Fruit fly (Drosophila melanogaster) whole organism, embryonic: ENCODE results near the gene Ciz1.

ENCODE experiments used
- Bteb2 ChIP-seq: fragments of 200-800 bp; sonication (Bioruptor generic); optimal IDR thresholded peaks from 2 replicates; lab custom pipeline; 2016; ENCODE audit warnings: missing biosample characterization, missing genetic modification characterization
- CG1024 ChIP-seq: fragments of 200-800 bp; sonication (Bioruptor generic); IDR thresholded peaks from 2 replicates; pipeline ENCODE4 v1.3.6; 2022; ENCODE audit warnings: missing biosample characterization, missing genetic modification characterization
- CG10565 ChIP-seq: fragments of 200-800 bp; sonication (Bioruptor generic); optimal IDR thresholded peaks from 3 replicates; lab custom pipeline; 2016; ENCODE audit warnings: missing biosample characterization, mild to moderate bottlenecking, missing genetic modification characterization
- CG11093 ChIP-seq: fragments of 200-800 bp; sonication (Bioruptor generic); IDR thresholded peaks from 3 replicates; pipeline ENCODE4 v1.3.6; 2022; ENCODE audit warnings: missing biosample characterization, missing genetic modification characterization
- CG11560 ChIP-seq: fragments of 200-800 bp; sonication (Bioruptor generic); IDR thresholded peaks from 3 replicates; pipeline ENCODE4 v1.3.6; 2022; ENCODE audit warnings: missing biosample characterization, missing genetic modification characterization
- CG12236 ChIP-seq: fragments of 200-800 bp; sonication (Bioruptor generic); optimal IDR thresholded peaks from 2 replicates; lab custom pipeline; 2016; ENCODE audit warnings: missing biosample characterization, missing genetic modification characterization
- CG13296 ChIP-seq: fragments of 200-800 bp; sonication (Bioruptor generic); optimal IDR thresholded peaks from 3 replicates; lab custom pipeline; 2018; ENCODE audit warnings: missing biosample characterization, mild to moderate bottlenecking, missing genetic modification characterization
- CG1529 ChIP-seq: fragments of 200-800 bp; sonication (Bioruptor generic); optimal IDR thresholded peaks from 3 replicates; lab custom pipeline; 2018; ENCODE audit warnings: missing biosample characterization, missing genetic modification characterization
- CG15601 ChIP-seq: fragments of 200-800 bp; sonication (Bioruptor generic); optimal IDR thresholded peaks from 3 replicates; lab custom pipeline; 2019; ENCODE audit warnings: missing biosample characterization, mild to moderate bottlenecking, missing genetic modification characterization, moderate library complexity
- CG15696 ChIP-seq: fragments of 200-800 bp; sonication (Bioruptor generic); optimal IDR thresholded peaks from 2 replicates; lab custom pipeline; 2019; ENCODE audit warnings: missing biosample characterization, mild to moderate bottlenecking, missing genetic modification characterization, moderate library complexity
- CG16813 ChIP-seq: fragments of 200-800 bp; sonication (Bioruptor generic); IDR thresholded peaks from 3 replicates; pipeline ENCODE4 v1.3.6; 2022; ENCODE audit warnings: missing biosample characterization, missing genetic modification characterization; ENCODE audit not compliant: partially characterized antibody
- CG16815 ChIP-seq: fragments of 200-800 bp; sonication (Bioruptor generic); optimal IDR thresholded peaks from 3 replicates; lab custom pipeline; 2017; ENCODE audit warnings: missing biosample characterization, mild to moderate bottlenecking, missing genetic modification characterization
- CG17829 ChIP-seq: fragments of 200-800 bp; optimal IDR thresholded peaks from 2 replicates; lab custom pipeline; 2019; ENCODE audit warnings: missing biosample characterization, mild to moderate bottlenecking, missing genetic modification characterization, moderate library complexity
- CG18262 ChIP-seq: fragments of 200-800 bp; optimal IDR thresholded peaks from 3 replicates; lab custom pipeline; 2019; ENCODE audit warnings: missing biosample characterization, mild to moderate bottlenecking, missing genetic modification characterization, moderate library complexity
- CG2678 ChIP-seq: fragments of 200-800 bp; sonication (Bioruptor generic); optimal IDR thresholded peaks from 3 replicates; lab custom pipeline; 2019; ENCODE audit warnings: missing biosample characterization, mild to moderate bottlenecking, missing genetic modification characterization, moderate library complexity
- CG30431 ChIP-seq: fragments of 200-800 bp; sonication (Bioruptor generic); optimal IDR thresholded peaks from 2 replicates; lab custom pipeline; 2017; ENCODE audit warnings: missing biosample characterization, missing genetic modification characterization
- CG31224 ChIP-seq: fragments of 200-800 bp; sonication (Bioruptor generic); IDR thresholded peaks from 2 replicates; pipeline ENCODE4 v1.3.6; 2022; ENCODE audit warnings: missing biosample characterization, missing genetic modification characterization
- CG31441 ChIP-seq: fragments of 200-800 bp; sonication (Bioruptor generic); IDR thresholded peaks from 2 replicates; pipeline ENCODE4 v1.3.6; 2022; ENCODE audit warnings: missing biosample characterization, missing genetic modification characterization
- CG3163 ChIP-seq: fragments of 200-800 bp; sonication (Bioruptor generic); optimal IDR thresholded peaks from 3 replicates; lab custom pipeline; 2016; ENCODE audit warnings: missing biosample characterization, missing genetic modification characterization
- CG32772 ChIP-seq: fragments of 200-800 bp; sonication (Bioruptor generic); IDR thresholded peaks from 2 replicates; pipeline ENCODE4 v1.3.6; 2022; ENCODE audit warnings: missing biosample characterization, missing genetic modification characterization
- CG7745 ChIP-seq: fragments of 200-800 bp; sonication (Bioruptor generic); optimal IDR thresholded peaks from 2 replicates; lab custom pipeline; 2018; ENCODE audit warnings: missing biosample characterization, mild to moderate bottlenecking, missing genetic modification characterization, moderate library complexity
- Dll ChIP-seq: fragments of 200-800 bp; sonication (Bioruptor generic); IDR thresholded peaks from 4 replicates; pipeline ENCODE4 v1.3.6; 2022; ENCODE audit warnings: missing biosample characterization, missing genetic modification characterization; ENCODE audit not compliant: partially characterized antibody
- E2f2 ChIP-seq: fragments of 200-800 bp; sonication (Bioruptor generic); IDR thresholded peaks from 2 replicates; pipeline ENCODE4 v1.3.6; 2022; ENCODE audit warnings: missing biosample characterization, missing genetic modification characterization
- Hr78 ChIP-seq, 2 experiments: fragments of 200-800 bp in 1 of 2; fragments of >200 bp in 1 of 2; sonication (Bioruptor generic) in 1 of 2; optimal IDR thresholded peaks; 2 replicates each; lab custom pipeline; 2017 to 2019; ENCODE audit warnings: missing biosample characterization in 2 of 2, missing genetic modification characterization in 2 of 2, mild to moderate bottlenecking in 1 of 2, moderate library complexity in 1 of 2
- MBD-R2 ChIP-seq: fragments of 200-800 bp; sonication (Bioruptor generic); IDR thresholded peaks from 2 replicates; pipeline ENCODE4 v1.3.6; 2022; ENCODE audit warnings: missing biosample characterization, missing genetic modification characterization
- Med ChIP-seq: fragments of 200-800 bp; sonication (Bioruptor generic); peaks from one replicate; lab custom pipeline; 2016; ENCODE audit warnings: missing biosample characterization, missing genetic modification characterization, mild to moderate bottlenecking, inconsistent platforms, moderate library complexity
- Meics ChIP-seq: fragments of 200-800 bp; sonication (Bioruptor generic); optimal IDR thresholded peaks from 2 replicates; lab custom pipeline; 2017; ENCODE audit warnings: missing biosample characterization, mild to moderate bottlenecking, missing genetic modification characterization
- PHDP ChIP-seq: fragments of 200-800 bp; sonication (Bioruptor generic); optimal IDR thresholded peaks from 3 replicates; lab custom pipeline; 2018; ENCODE audit warnings: missing biosample characterization, mild to moderate bottlenecking, missing genetic modification characterization, moderate library complexity
- Sin3A ChIP-seq: fragments of >200 bp; optimal IDR thresholded peaks from 2 replicates; lab custom pipeline; 2018
- TFAM ChIP-seq: fragments of 200-800 bp; sonication (Bioruptor generic); optimal IDR thresholded peaks from 2 replicates; lab custom pipeline; 2017; ENCODE audit warnings: missing biosample characterization, missing genetic modification characterization, inconsistent platforms
- Vsx1 ChIP-seq: fragments of 200-800 bp; sonication (Bioruptor generic); optimal IDR thresholded peaks from 2 replicates; lab custom pipeline; 2017; ENCODE audit warnings: missing biosample characterization, mild to moderate bottlenecking, missing genetic modification characterization, missing genetic modification reagents
- corto ChIP-seq: fragments of 200-800 bp; sonication (Bioruptor generic); optimal IDR thresholded peaks from 2 replicates; lab custom pipeline; 2016; ENCODE audit warnings: missing biosample characterization, mild to moderate bottlenecking, missing genetic modification characterization, moderate library complexity
- da ChIP-seq: fragments of 200-800 bp; sonication (Bioruptor generic); optimal IDR thresholded peaks from 2 replicates; lab custom pipeline; 2016; ENCODE audit warnings: missing biosample characterization, missing genetic modification characterization
- dimm ChIP-seq: fragments of 200-800 bp; sonication (Bioruptor generic); IDR thresholded peaks from 2 replicates; pipeline ENCODE4 v1.3.6; 2022; ENCODE audit warnings: missing biosample characterization, missing genetic modification characterization
- dm ChIP-seq: fragments of 200-800 bp; sonication (Bioruptor generic); optimal IDR thresholded peaks from 3 replicates; lab custom pipeline; 2016; ENCODE audit warnings: missing biosample characterization, missing genetic modification characterization
- exex ChIP-seq: fragments of 200-800 bp; sonication (Bioruptor generic); optimal IDR thresholded peaks from 4 replicates; lab custom pipeline; 2018; ENCODE audit warnings: missing biosample characterization, mild to moderate bottlenecking, missing genetic modification characterization, moderate library complexity
- gro ChIP-seq: fragments of 200-800 bp; sonication (Bioruptor generic); optimal IDR thresholded peaks from 2 replicates; lab custom pipeline; 2016; ENCODE audit warnings: missing biosample characterization, missing genetic modification characterization
- ind ChIP-seq: fragments of 200-800 bp; sonication (Bioruptor generic); optimal IDR thresholded peaks from 3 replicates; lab custom pipeline; 2016; ENCODE audit warnings: missing biosample characterization, missing genetic modification characterization
- jumu ChIP-seq: fragments of 200-800 bp; sonication (Bioruptor generic); optimal IDR thresholded peaks from 3 replicates; lab custom pipeline; 2016; ENCODE audit warnings: missing biosample characterization, missing genetic modification characterization
- ken ChIP-seq: fragments of 200-800 bp; sonication (Bioruptor generic); IDR thresholded peaks from 3 replicates; pipeline ENCODE4 v1.3.6; 2022; ENCODE audit warnings: missing biosample characterization, missing genetic modification characterization
- knrl ChIP-seq: fragments of 200-800 bp; sonication (Bioruptor generic); IDR thresholded peaks from 3 replicates; pipeline ENCODE4 v1.3.6; 2022; ENCODE audit warnings: missing biosample characterization, missing genetic modification characterization; ENCODE audit not compliant: partially characterized antibody
- mam ChIP-seq: fragments of 200-800 bp; sonication (Bioruptor generic); optimal IDR thresholded peaks from 3 replicates; lab custom pipeline; 2016; ENCODE audit warnings: missing biosample characterization, missing genetic modification characterization
- phol ChIP-seq: fragments of 200-800 bp; sonication (Bioruptor generic); optimal IDR thresholded peaks from 3 replicates; lab custom pipeline; 2018; ENCODE audit warnings: missing biosample characterization, mild to moderate bottlenecking, missing genetic modification characterization, moderate library complexity
- pzg ChIP-seq: fragments of 200-800 bp; sonication (Bioruptor generic); optimal IDR thresholded peaks from 3 replicates; lab custom pipeline; 2018; ENCODE audit warnings: missing biosample characterization, mild to moderate bottlenecking, missing genetic modification characterization, moderate library complexity
- ro ChIP-seq: fragments of 200-800 bp; sonication (Bioruptor generic); IDR thresholded peaks from 2 replicates; pipeline ENCODE4 v1.3.6; 2022; ENCODE audit warnings: missing biosample characterization, missing genetic modification characterization
- sc ChIP-seq, 3 experiments: fragments of >200 bp in 2 of 3; fragments of 200-800 bp in 1 of 3; sonication (Bioruptor generic) in 1 of 3; optimal IDR thresholded peaks; 2 replicates in 2 of 3; 3 replicates in 1 of 3; lab custom pipeline; 2017; ENCODE audit warnings: mild to moderate bottlenecking in 1 of 3, missing biosample characterization in 1 of 3, missing genetic modification characterization in 1 of 3, missing genetic modification reagents in 1 of 3
- sim ChIP-seq: fragments of 200-800 bp; sonication (Bioruptor generic); IDR thresholded peaks from 2 replicates; pipeline ENCODE4 v1.3.6; 2022; ENCODE audit warnings: missing biosample characterization, missing genetic modification characterization
- slp2 ChIP-seq: fragments of 200-800 bp; sonication (Bioruptor generic); optimal IDR thresholded peaks from 2 replicates; lab custom pipeline; 2016; ENCODE audit warnings: missing biosample characterization, missing genetic modification characterization
- usp ChIP-seq: fragments of >200 bp; optimal IDR thresholded peaks from 2 replicates; lab custom pipeline; 2017; ENCODE audit warnings: missing biosample characterization, missing genetic modification characterization
- zen2 ChIP-seq: fragments of 200-800 bp; sonication (Bioruptor generic); IDR thresholded peaks from 3 replicates; pipeline ENCODE4 v1.3.6; 2022; ENCODE audit warnings: missing biosample characterization, missing genetic modification characterization; ENCODE audit not compliant: partially characterized antibody

Gene Ciz1

dm6 chr3L:9847420-9847977 lies 16.9 kb upstream of the Ciz1 start (continued):
- peak; percentile 69 for TF ChIP-seq CG2678
- peak; percentile 95 for TF ChIP-seq Med (GFP tag; lab: Kevin White, UChicago)
- TF ChIP-seq CG16815 (GFP tag; lab: Kevin White, UChicago), result no peak
- TF ChIP-seq gro (GFP tag; lab: Kevin White, UChicago), result peak; percentile 85
- no peak for TF ChIP-seq CG30431
- no peak for TF ChIP-seq exex (tag; lab: Kevin White, UChicago)
- peak; percentile 67 for TF ChIP-seq mam (GFP tag; lab: Kevin White, UChicago)
- TF ChIP-seq dm, result no peak
- TF ChIP-seq ken (GFP tag; lab: Robert Waterston, UW), result no peak
- TF ChIP-seq ro, result no peak
- no peak for TF ChIP-seq CG12236 (GFP tag; lab: Kevin White, UChicago)
- TF ChIP-seq Dll (GFP tag; lab: Robert Waterston, UW), result no peak
- peak; percentile 51 for TF ChIP-seq CG13296
- no peak for TF ChIP-seq sc (optimal IDR thresholded peaks at IDR 0.05; lab: Kevin White, UChicago)
- TF ChIP-seq sc (GFP tag; optimal IDR thresholded peaks at IDR 0.05; lab: Kevin White, UChicago), result no peak
- no peak for TF ChIP-seq CG31441 (GFP tag; lab: Robert Waterston, UW)
- TF ChIP-seq slp2 (GFP tag; lab: Kevin White, UChicago), result peak; percentile 3
- TF ChIP-seq Bteb2, result peak; percentile 56
- no peak for TF ChIP-seq knrl (GFP tag; lab: Robert Waterston, UW)
- TF ChIP-seq CG15601 (tag; lab: Kevin White, UChicago), result no peak
- no peak for TF ChIP-seq sim
- TF ChIP-seq CG3163 (GFP tag; lab: Kevin White, UChicago), result no peak
- TF ChIP-seq CG7745 (tag; lab: Kevin White, UChicago), result no peak
- TF ChIP-seq CG32772, result 0 out of 2 replicates have a peak, but pooled peaks have one; percentile 18
- no peak for TF ChIP-seq Sin3A (lab: Kevin White, UChicago)
- TF ChIP-seq CG10565 (GFP tag; lab: Kevin White, UChicago), result no peak
- TF ChIP-seq corto, result no peak
- no peak for TF ChIP-seq CG11560 (tag; lab: Robert Waterston, UW)
- TF ChIP-seq E2f2 (GFP tag; lab: Robert Waterston, UW), result no peak
- TF ChIP-seq CG11093 (GFP tag; lab: Robert Waterston, UW), result 0 out of 3 replicates have a peak, but pooled peaks have one; percentile 7
- peak; percentile 27 for TF ChIP-seq phol (tag; lab: Kevin White, UChicago)
- no peak for TF ChIP-seq CG16813
- TF ChIP-seq ind (GFP tag; lab: Kevin White, UChicago), result peak; percentile 58
- TF ChIP-seq Meics (GFP tag; lab: Kevin White, UChicago), result peak; percentile 69
- no peak for TF ChIP-seq zen2
- TF ChIP-seq CG18262, result peak; percentile 2
- TF ChIP-seq TFAM (GFP tag; lab: Kevin White, UChicago), result no peak
- TF ChIP-seq Hr78 (GFP tag; optimal IDR thresholded peaks at IDR 0.05; lab: Kevin White, UChicago), result no peak
- TF ChIP-seq pzg (GFP tag; lab: Kevin White, UChicago), result no peak
- TF ChIP-seq Vsx1 (GFP tag; lab: Kevin White, UChicago), result no peak
- TF ChIP-seq dimm (GFP tag; lab: Robert Waterston, UW), result no peak
- TF ChIP-seq CG1529, result no peak
- TF ChIP-seq jumu (GFP tag; lab: Kevin White, UChicago), result no peak
- no peak for TF ChIP-seq usp (GFP tag; lab: Kevin White, UChicago)
- peak; percentile 60 for TF ChIP-seq PHDP (tag; lab: Kevin White, UChicago)
- no peak for TF ChIP-seq da (GFP tag; lab: Kevin White, UChicago)
- TF ChIP-seq CG1024 (GFP tag; lab: Robert Waterston, UW), result no peak
- TF ChIP-seq CG15696 (tag; lab: Kevin White, UChicago), result no peak
- peak; percentile 47; the same call in 1 of the 2 replicates for TF ChIP-seq CG31224
- TF ChIP-seq CG17829, result peak; percentile 9
- TF ChIP-seq MBD-R2 (GFP tag; lab: Robert Waterston, UW), result peak; percentile 25; the same call in 1 of the 2 replicates
